Worm (Caenorhabditis elegans) whole organism, L2 larva: Measurements from ENCODE around the gene F41E6.7.
"Not testable (repeated sequence)": the region's sequence is repeated elsewhere in the genome, so short reads cannot be mapped to it uniquely, and the experiment has no call there.

Experiments
- C34F6.9 ChIP-seq: fragments of 150-350 bp; optimal IDR thresholded peaks from 2 replicates; lab custom pipeline; 2014; ENCODE audit warnings: missing biosample characterization, missing genetic modification characterization
- F13H6.1 ChIP-seq: sonication (generic microtip); optimal IDR thresholded peaks from 2 replicates; lab custom pipeline; 2016; ENCODE audit warnings: missing genetic modification characterization, missing compliant biosample characterization
- R02D3.7 ChIP-seq: fragments of 150-350 bp; optimal IDR thresholded peaks from 2 replicates; lab custom pipeline; 2014; ENCODE audit warnings: missing biosample characterization, missing genetic modification characterization
- ama-1 ChIP-seq: fragments of 150-350 bp; optimal IDR thresholded peaks from 2 replicates; lab custom pipeline; 2018; ENCODE audit warnings: inconsistent platforms
- ceh-16 ChIP-seq: fragments of 150-350 bp; optimal IDR thresholded peaks from 2 replicates; lab custom pipeline; 2014; ENCODE audit warnings: missing biosample characterization, missing genetic modification characterization
- crh-2 ChIP-seq: sonication (generic microtip); optimal IDR thresholded peaks from 2 replicates; lab custom pipeline; 2017; ENCODE audit warnings: missing biosample characterization, missing genetic modification characterization
- dmd-4 ChIP-seq: sonication (generic microtip); optimal IDR thresholded peaks from 2 replicates; lab custom pipeline; 2017; ENCODE audit warnings: missing biosample characterization, missing genetic modification characterization
- egl-27 ChIP-seq: sonication (generic microtip); optimal IDR thresholded peaks from 3 replicates; lab custom pipeline; 2017; ENCODE audit warnings: missing biosample characterization, missing genetic modification reagents, missing genetic modification characterization
- elt-3 ChIP-seq: sonication (generic microtip); optimal IDR thresholded peaks from 2 replicates; lab custom pipeline; 2017; ENCODE audit warnings: missing biosample characterization, missing genetic modification characterization
- fos-1 ChIP-seq: fragments of 150-350 bp; optimal IDR thresholded peaks from 2 replicates; lab custom pipeline; 2014; ENCODE audit warnings: missing biosample characterization, missing genetic modification characterization
- lin-11 ChIP-seq: fragments of 150-350 bp; sonication (generic microtip); optimal IDR thresholded peaks from 2 replicates; lab custom pipeline; 2014; ENCODE audit warnings: missing biosample characterization, missing genetic modification characterization, inconsistent platforms, mixed read lengths
- lin-13 ChIP-seq: fragments of 150-350 bp; optimal IDR thresholded peaks from 2 replicates; lab custom pipeline; 2014; ENCODE audit warnings: missing biosample characterization, missing genetic modification reagents, missing genetic modification characterization
- lin-39 ChIP-seq: fragments of 150-350 bp; optimal IDR thresholded peaks from 2 replicates; lab custom pipeline; 2014; ENCODE audit warnings: missing biosample characterization, missing genetic modification reagents, missing genetic modification characterization
- lsy-2 ChIP-seq, 2 experiments: fragments of 150-350 bp in 1 of 2; sonication (generic microtip) in 1 of 2; optimal IDR thresholded peaks; 2 replicates each; lab custom pipeline; 2014 to 2017; ENCODE audit warnings: missing biosample characterization in 2 of 2, missing genetic modification characterization in 2 of 2
- mab-5 ChIP-seq: fragments of 150-350 bp; optimal IDR thresholded peaks from 2 replicates; lab custom pipeline; 2014; ENCODE audit warnings: missing biosample characterization, missing genetic modification characterization
- mbf-1 ChIP-seq: sonication (generic microtip); optimal IDR thresholded peaks from 2 replicates; lab custom pipeline; 2017; ENCODE audit warnings: missing biosample characterization, missing genetic modification characterization
- mdl-1 ChIP-seq, 2 experiments: fragments of 150-350 bp in 1 of 2; sonication (generic microtip) in 1 of 2; optimal IDR thresholded peaks; 2 replicates each; lab custom pipeline; 2017; ENCODE audit warnings: missing biosample characterization in 2 of 2, missing genetic modification characterization in 2 of 2
- nhr-10 ChIP-seq: sonication (generic microtip); optimal IDR thresholded peaks from 2 replicates; lab custom pipeline; 2017; ENCODE audit warnings: missing biosample characterization, missing genetic modification characterization
- nhr-11 ChIP-seq: fragments of 150-350 bp; optimal IDR thresholded peaks from 2 replicates; lab custom pipeline; 2014; ENCODE audit warnings: missing biosample characterization, missing genetic modification characterization
- nhr-12 ChIP-seq: fragments of 150-350 bp; optimal IDR thresholded peaks from 2 replicates; lab custom pipeline; 2014; ENCODE audit warnings: missing biosample characterization, missing genetic modification characterization
- nhr-129 ChIP-seq: fragments of 150-350 bp; optimal IDR thresholded peaks from 2 replicates; lab custom pipeline; 2014; ENCODE audit warnings: missing biosample characterization, missing genetic modification characterization
- nhr-21 ChIP-seq: fragments of 150-350 bp; optimal IDR thresholded peaks from 2 replicates; lab custom pipeline; 2014; ENCODE audit warnings: missing biosample characterization, missing genetic modification characterization
- nhr-23 ChIP-seq: fragments of 150-350 bp; optimal IDR thresholded peaks from 2 replicates; lab custom pipeline; 2014; ENCODE audit warnings: missing biosample characterization, missing genetic modification reagents, missing genetic modification characterization
- nhr-77 ChIP-seq: fragments of 150-350 bp; optimal IDR thresholded peaks from 2 replicates; lab custom pipeline; 2014; ENCODE audit warnings: missing biosample characterization, missing genetic modification characterization
- peb-1 ChIP-seq: fragments of 150-350 bp; optimal IDR thresholded peaks from 2 replicates; lab custom pipeline; 2014; ENCODE audit warnings: missing biosample characterization, missing genetic modification characterization
- sem-4 ChIP-seq: fragments of 150-350 bp; optimal IDR thresholded peaks from 2 replicates; lab custom pipeline; 2014; ENCODE audit warnings: missing biosample characterization, missing genetic modification reagents, missing genetic modification characterization
- skn-1 ChIP-seq: sonication (generic microtip); optimal IDR thresholded peaks from 2 replicates; lab custom pipeline; 2017; ENCODE audit warnings: missing biosample characterization, missing genetic modification characterization
- sma-9 ChIP-seq, 2 experiments: fragments of 150-350 bp in 1 of 2; sonication (generic microtip) in 1 of 2; optimal IDR thresholded peaks; 2 replicates each; lab custom pipeline; 2014 to 2016; ENCODE audit warnings: missing genetic modification characterization in 2 of 2, mild to moderate bottlenecking in 1 of 2, missing biosample characterization in 1 of 2, missing compliant biosample characterization in 1 of 2, missing genetic modification reagents in 1 of 2, moderate library complexity in 1 of 2
- snpc-4 ChIP-seq: fragments of 150-350 bp; optimal IDR thresholded peaks from 2 replicates; lab custom pipeline; 2014; ENCODE audit warnings: missing biosample characterization, missing genetic modification characterization
- unc-39 ChIP-seq: fragments of 150-350 bp; optimal IDR thresholded peaks from 2 replicates; lab custom pipeline; 2014; ENCODE audit warnings: missing biosample characterization, missing genetic modification characterization
- unc-55 ChIP-seq: fragments of 150-350 bp; sonication (generic microtip); optimal IDR thresholded peaks from 3 replicates; lab custom pipeline; 2014; ENCODE audit warnings: missing biosample characterization, missing genetic modification reagents, missing genetic modification characterization
- unc-62 ChIP-seq: fragments of 150-350 bp; optimal IDR thresholded peaks from 2 replicates; lab custom pipeline; 2014; ENCODE audit warnings: missing biosample characterization, missing genetic modification reagents, missing genetic modification characterization
- zag-1 ChIP-seq: fragments of 150-350 bp; optimal IDR thresholded peaks from 2 replicates; lab custom pipeline; 2014; ENCODE audit warnings: missing biosample characterization, missing genetic modification characterization
- ztf-1 ChIP-seq: fragments of 200-800 bp; sonication (Bioruptor generic); conservative IDR thresholded peaks from 2 replicates; pipeline ENCODE4 v1.3.6; 2022; ENCODE audit warnings: missing genetic modification characterization, missing compliant biosample characterization
- ztf-11 ChIP-seq: sonication (generic microtip); optimal IDR thresholded peaks from 2 replicates; lab custom pipeline; 2017; ENCODE audit warnings: missing biosample characterization, missing genetic modification characterization

Gene F41E6.7

DNA sequence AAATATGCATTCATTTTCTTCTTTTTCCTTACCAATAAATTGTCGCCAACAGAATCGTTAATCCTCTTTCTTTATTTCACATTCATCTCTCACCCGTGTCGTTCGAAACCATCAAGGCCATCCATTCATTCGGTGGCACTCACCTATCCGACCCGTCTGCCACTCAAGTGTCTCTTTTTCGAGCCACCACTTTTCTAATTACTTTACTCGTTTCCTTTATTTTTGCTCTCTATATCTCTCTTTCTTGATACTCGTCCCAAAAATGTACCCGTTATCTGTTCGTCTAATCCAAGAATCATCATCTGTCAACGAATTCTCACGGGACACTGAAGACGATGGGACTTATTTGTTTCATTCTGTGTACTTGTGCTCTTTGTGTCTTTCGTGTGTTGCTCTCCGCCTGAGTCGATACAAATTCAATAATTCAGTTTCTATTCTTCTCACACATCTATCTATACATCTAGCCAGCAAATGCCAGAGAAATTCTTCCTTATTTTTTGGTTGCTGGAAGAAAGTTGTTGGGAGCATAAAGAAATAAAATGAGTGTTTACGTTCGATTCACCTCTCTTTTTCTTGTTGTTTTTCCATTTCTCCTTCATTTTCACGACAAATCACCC lies 6.3 kb downstream of the F41E6.7 start:
- no peak for TF ChIP-seq unc-39
- TF ChIP-seq nhr-12: no peak
- TF ChIP-seq ztf-11: no peak
- no peak for TF ChIP-seq mdl-1 (tag; optimal IDR thresholded peaks at IDR 0.05; lab: Kevin White, UChicago)
- TF ChIP-seq C34F6.9 (tag; lab: Kevin White, UChicago): no peak
- TF ChIP-seq ceh-16: no peak
- TF ChIP-seq sma-9 (GFP tag; optimal IDR thresholded peaks at IDR 0.05; lab: Kevin White, UChicago): peak; percentile 10
- no peak for TF ChIP-seq sma-9 (tag; optimal IDR thresholded peaks at IDR 0.05; lab: Kevin White, UChicago)

DNA sequence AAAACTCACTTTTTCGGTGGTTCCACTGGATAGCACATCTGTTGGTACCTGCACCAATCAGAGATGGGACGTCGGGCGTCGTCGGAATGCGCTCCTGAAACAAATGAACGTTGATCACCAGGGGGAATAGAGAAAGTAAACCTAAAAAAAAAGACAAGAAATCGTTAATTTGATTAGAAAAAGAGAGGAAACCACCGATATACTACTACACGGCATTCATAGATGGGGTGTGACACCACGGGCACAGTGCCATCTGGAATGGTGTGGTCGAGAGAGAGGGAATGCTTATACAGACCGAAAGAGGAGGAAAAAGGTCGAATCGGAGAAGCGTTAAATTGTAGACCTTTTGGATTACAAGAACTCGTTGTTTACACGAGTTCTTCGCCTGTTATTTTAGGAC lies 11.0 kb downstream of the F41E6.7 start, which contains the start of gene C10B5.3:
Gene C10B5.3, minus strand, starts transcription at position 101 of the 400 bp plus-strand sequence.
- TF ChIP-seq sem-4 (tag; lab: Kevin White, UChicago): no peak
- no peak for TF ChIP-seq zag-1 (tag; lab: Kevin White, UChicago)
- no peak for TF ChIP-seq nhr-129 (tag; lab: Kevin White, UChicago)
- TF ChIP-seq lin-13 (GFP tag; lab: Kevin White, UChicago): no peak
- no peak for TF ChIP-seq mbf-1 (tag; lab: Kevin White, UChicago)
- TF ChIP-seq egl-27 (tag; lab: Kevin White, UChicago): no peak
- no peak for TF ChIP-seq F13H6.1 (tag; lab: Kevin White, UChicago)
- no peak for TF ChIP-seq unc-62 (GFP tag; lab: Kevin White, UChicago)

DNA sequence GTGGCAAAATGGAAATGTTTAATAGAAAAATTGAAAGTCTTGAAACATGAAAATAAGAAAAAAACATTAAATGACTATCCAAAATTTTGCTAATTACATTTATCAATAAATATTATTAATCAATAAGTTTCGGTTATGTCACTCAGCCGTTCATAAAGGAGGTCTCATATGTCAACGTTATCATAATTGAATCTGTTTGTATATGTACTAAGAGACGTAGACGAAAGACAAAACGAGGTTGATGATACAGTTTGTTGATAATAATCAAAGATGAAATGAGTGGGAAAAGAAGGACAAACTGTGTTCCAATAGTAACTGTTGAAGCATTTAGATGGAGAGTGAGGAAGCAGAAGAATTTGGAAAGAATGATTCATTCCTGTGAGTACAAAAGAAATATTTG lies 12.2 kb downstream of the F41E6.7 start:
- TF ChIP-seq nhr-23 (tag; lab: Kevin White, UChicago) (no peak), zag-1 (tag; lab: Kevin White, UChicago) (no peak), lin-13 (GFP tag; lab: Kevin White, UChicago) (no peak), ama-1 (lab: Kevin White, UChicago) (no peak), dmd-4 (tag; lab: Kevin White, UChicago) (no peak), nhr-11 (no peak), mab-5 (tag; lab: Kevin White, UChicago) (no peak), elt-3 (tag; lab: Kevin White, UChicago) (no peak), fos-1 (peak; percentile 80), sma-9 (GFP tag; optimal IDR thresholded peaks at IDR 0.05; lab: Kevin White, UChicago) (peak; percentile 26), sma-9 (tag; optimal IDR thresholded peaks at IDR 0.05; lab: Kevin White, UChicago) (no peak), crh-2 (peak; percentile 17), nhr-21 (no peak)
- TF ChIP-seq, all 48 proteins: peak for 3

DNA sequence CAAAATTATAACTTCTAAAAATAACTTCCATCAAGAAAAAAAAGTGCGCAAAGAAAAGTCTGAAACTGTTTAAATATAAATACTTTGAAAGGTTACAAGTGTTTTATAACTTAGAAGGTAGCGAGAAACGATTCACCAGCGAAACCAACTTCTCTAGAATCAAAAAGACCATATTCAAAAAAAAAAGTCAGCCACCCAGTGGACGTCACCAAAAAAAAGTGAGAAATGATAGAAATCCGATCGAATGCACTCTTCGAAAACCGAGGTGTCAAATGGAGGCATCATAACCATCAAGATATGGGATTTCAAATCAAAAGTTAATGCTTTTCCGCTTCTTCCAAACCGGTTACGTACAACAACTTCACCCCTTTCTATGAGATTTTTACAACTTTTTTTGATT lies 12.6 kb downstream of the F41E6.7 start:
- no peak for TF ChIP-seq crh-2
- no peak for TF ChIP-seq F13H6.1 (tag; lab: Kevin White, UChicago)
- TF ChIP-seq, all 48 proteins: peak for 0

ce11 chrV:8580961-8581360 lies 18.1 kb downstream of the F41E6.7 start, which contains the start of gene C10B5.1:
C10B5.1 (plus strand) TSS chrV:8581261.
- no peak for TF ChIP-seq nhr-11

- not testable (repeated sequence) for TF ChIP-seq F13H6.1 (tag; lab: Kevin White, UChicago); nhr-77 (tag; lab: Kevin White, UChicago); ceh-16
These were observed 24.3 kb downstream of the F41E6.7 start, which contains the start of gene F25G6.1 for ce11 chrV:8574762-8575161. F25G6.1 (plus strand) TSS chrV:8575062.

DNA sequence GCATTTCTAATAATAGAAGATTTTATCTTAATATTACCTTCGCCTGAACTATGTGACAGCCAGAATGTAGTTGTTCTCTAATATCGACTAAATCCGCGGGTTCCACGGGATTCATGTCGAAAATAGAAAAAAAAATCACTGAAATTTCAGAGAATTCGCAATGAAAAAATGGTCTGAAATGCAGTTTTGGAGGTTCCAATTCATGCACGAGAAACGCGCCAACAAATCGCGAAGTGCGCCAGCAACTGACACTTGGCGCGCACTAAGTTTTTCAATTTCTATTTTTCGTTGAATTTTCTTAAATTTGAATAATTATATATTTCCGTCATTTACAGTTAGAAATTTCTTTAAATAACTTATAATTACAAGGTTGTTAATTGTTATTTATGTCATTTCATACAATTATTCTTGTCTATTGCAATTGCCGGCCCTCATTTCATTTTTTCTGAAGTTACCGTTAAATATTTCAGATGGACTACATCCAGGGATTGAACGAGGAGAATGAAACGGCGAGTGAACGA lies 29.2 kb downstream of the F41E6.7 start, which contains the start of the genes F25G6.9 and symk-1:
Gene F25G6.9, minus strand, starts transcription at position 160 of the 521 bp plus-strand sequence.
Gene symk-1, plus strand, starts transcription at position 471 of the 521 bp plus-strand sequence.
- TF ChIP-seq zag-1 (tag; lab: Kevin White, UChicago) (no peak), snpc-4 (peak; percentile 37), nhr-21 (peak; percentile 46), lin-11 (peak; percentile 41), lin-13 (GFP tag; lab: Kevin White, UChicago) (peak; percentile 36), peb-1 (tag; lab: Kevin White, UChicago) (no peak), mab-5 (tag; lab: Kevin White, UChicago) (peak; percentile 45), nhr-10 (no peak), mdl-1 (tag; optimal IDR thresholded peaks at IDR 0.05; lab: Kevin White, UChicago) (no peak), fos-1 (peak; percentile 18), lin-39 (tag; lab: Kevin White, UChicago) (no peak), sem-4 (tag; lab: Kevin White, UChicago) (no peak), lsy-2 (tag; optimal IDR thresholded peaks at IDR 0.05; lab: Kevin White, UChicago) (peak; percentile 66 to 81), ceh-16 (no peak), nhr-11 (no peak), egl-27 (tag; lab: Kevin White, UChicago) (no peak), ama-1 (lab: Kevin White, UChicago) (no peak), ztf-11 (no peak), sma-9 (GFP tag; optimal IDR thresholded peaks at IDR 0.05; lab: Kevin White, UChicago) (peak; percentile 68), sma-9 (tag; optimal IDR thresholded peaks at IDR 0.05; lab: Kevin White, UChicago) (no peak), nhr-23 (tag; lab: Kevin White, UChicago) (no peak), F13H6.1 (tag; lab: Kevin White, UChicago) (peak; percentile 51), mbf-1 (tag; lab: Kevin White, UChicago) (no peak), R02D3.7 (peak; percentile 33), skn-1 (tag; lab: Kevin White, UChicago) (no peak), nhr-12 (no peak), C34F6.9 (tag; lab: Kevin White, UChicago) (no peak), ztf-1 (GFP tag; lab: Robert Waterston, UW) (no peak), nhr-77 (tag; lab: Kevin White, UChicago) (peak; percentile 4), unc-55 (GFP tag; lab: Kevin White, UChicago) (peak; percentile 77), crh-2 (peak; percentile 63)
